Fruit fly (Drosophila melanogaster) whole organism, embryonic: Measurements from ENCODE around the gene galene.

ENCODE experiments used
- Bgb ChIP-seq: fragments of 200-800 bp; sonication (Bioruptor generic); IDR thresholded peaks from 2 replicates; pipeline ENCODE4 v1.3.6; 2022; ENCODE audit warnings: missing biosample characterization, missing genetic modification characterization; ENCODE audit not compliant: partially characterized antibody
- CG10209 ChIP-seq: fragments of 200-800 bp; sonication (Bioruptor generic); optimal IDR thresholded peaks from 3 replicates; lab custom pipeline; 2017; ENCODE audit warnings: missing biosample characterization, mild to moderate bottlenecking, missing genetic modification characterization, missing genetic modification reagents
- CG10431 ChIP-seq: fragments of 200-800 bp; sonication (Bioruptor generic); optimal IDR thresholded peaks from 3 replicates; lab custom pipeline; 2018; ENCODE audit warnings: missing biosample characterization, mild to moderate bottlenecking, missing genetic modification characterization
- CG10462 ChIP-seq: fragments of 200-800 bp; sonication (Bioruptor generic); optimal IDR thresholded peaks from 2 replicates; lab custom pipeline; 2016; ENCODE audit warnings: missing biosample characterization, missing genetic modification characterization
- CG10979 ChIP-seq: fragments of 200-800 bp; sonication (Bioruptor generic); optimal IDR thresholded peaks from 2 replicates; lab custom pipeline; 2018; ENCODE audit warnings: missing biosample characterization, mild to moderate bottlenecking, missing genetic modification characterization, moderate library complexity
- CG14710 ChIP-seq: fragments of 200-800 bp; sonication (Bioruptor generic); optimal IDR thresholded peaks from 3 replicates; lab custom pipeline; 2019; ENCODE audit warnings: missing biosample characterization, mild to moderate bottlenecking, missing genetic modification characterization, moderate library complexity
- CG16813 ChIP-seq: fragments of 200-800 bp; sonication (Bioruptor generic); IDR thresholded peaks from 3 replicates; pipeline ENCODE4 v1.3.6; 2022; ENCODE audit warnings: missing biosample characterization, missing genetic modification characterization; ENCODE audit not compliant: partially characterized antibody
- CG16815 ChIP-seq: fragments of 200-800 bp; sonication (Bioruptor generic); optimal IDR thresholded peaks from 3 replicates; lab custom pipeline; 2017; ENCODE audit warnings: missing biosample characterization, mild to moderate bottlenecking, missing genetic modification characterization
- CG2120 ChIP-seq: fragments of 200-800 bp; sonication (Bioruptor generic); optimal IDR thresholded peaks from 3 replicates; lab custom pipeline; 2016; ENCODE audit warnings: missing biosample characterization, missing genetic modification characterization
- CG32772 ChIP-seq: fragments of 200-800 bp; sonication (Bioruptor generic); IDR thresholded peaks from 2 replicates; pipeline ENCODE4 v1.3.6; 2022; ENCODE audit warnings: missing biosample characterization, missing genetic modification characterization
- CG34376 ChIP-seq: fragments of 200-800 bp; sonication (Bioruptor generic); optimal IDR thresholded peaks from 2 replicates; lab custom pipeline; 2018; ENCODE audit warnings: missing biosample characterization, mild to moderate bottlenecking, missing genetic modification characterization
- CG34422 ChIP-seq: fragments of 200-800 bp; sonication (Bioruptor generic); IDR thresholded peaks from 3 replicates; pipeline ENCODE4 v1.3.6; 2022; ENCODE audit warnings: missing biosample characterization, missing genetic modification characterization
- CG3847 ChIP-seq: fragments of 200-800 bp; sonication (Bioruptor generic); IDR thresholded peaks from 2 replicates; pipeline ENCODE4 v1.3.6; 2022; ENCODE audit warnings: missing biosample characterization, missing genetic modification characterization
- CG4282 ChIP-seq: fragments of 200-800 bp; sonication (Bioruptor generic); optimal IDR thresholded peaks from 2 replicates; lab custom pipeline; 2016; ENCODE audit warnings: missing biosample characterization, missing genetic modification characterization
- CG7271 ChIP-seq: fragments of 200-800 bp; sonication (Bioruptor generic); optimal IDR thresholded peaks from 2 replicates; lab custom pipeline; 2018; ENCODE audit warnings: missing biosample characterization, mild to moderate bottlenecking, missing genetic modification characterization, moderate library complexity
- CG7928 ChIP-seq: fragments of 200-800 bp; sonication (Bioruptor generic); optimal IDR thresholded peaks from 2 replicates; lab custom pipeline; 2017; ENCODE audit warnings: missing biosample characterization, mild to moderate bottlenecking, missing genetic modification characterization
- CG9437 ChIP-seq: fragments of 200-800 bp; sonication (Bioruptor generic); optimal IDR thresholded peaks from 2 replicates; lab custom pipeline; 2018; ENCODE audit warnings: missing biosample characterization, mild to moderate bottlenecking, missing genetic modification characterization
- CG9609 ChIP-seq: fragments of 200-800 bp; sonication (Bioruptor generic); optimal IDR thresholded peaks from 3 replicates; lab custom pipeline; 2016; ENCODE audit warnings: missing biosample characterization, missing genetic modification characterization
- CG9876 ChIP-seq: fragments of 200-800 bp; sonication (Bioruptor generic); optimal IDR thresholded peaks from 2 replicates; lab custom pipeline; 2016; ENCODE audit warnings: missing biosample characterization, missing genetic modification characterization
- E2f1 ChIP-seq: fragments of 200-800 bp; sonication (Bioruptor generic); IDR thresholded peaks from 2 replicates; pipeline ENCODE4 v1.3.6; 2022; ENCODE audit warnings: missing biosample characterization, missing genetic modification characterization
- Fer2 ChIP-seq: fragments of 200-800 bp; sonication (Bioruptor generic); optimal IDR thresholded peaks from 2 replicates; lab custom pipeline; 2018; ENCODE audit warnings: missing biosample characterization, mild to moderate bottlenecking, missing genetic modification characterization, moderate library complexity
- Gsc ChIP-seq: fragments of 200-800 bp; sonication (Bioruptor generic); IDR thresholded peaks from 2 replicates; pipeline ENCODE4 v1.3.6; 2022; ENCODE audit warnings: missing biosample characterization, missing genetic modification characterization
- Hmr ChIP-seq: fragments of 200-800 bp; sonication (Bioruptor generic); optimal IDR thresholded peaks from 3 replicates; lab custom pipeline; 2017; ENCODE audit warnings: mild to moderate bottlenecking, missing biosample characterization, missing genetic modification reagents, missing genetic modification characterization
- Hr3 ChIP-seq: fragments of 200-800 bp; sonication (Bioruptor generic); optimal IDR thresholded peaks from 3 replicates; lab custom pipeline; 2016; ENCODE audit warnings: missing biosample characterization, missing genetic modification characterization
- Mes4 ChIP-seq: fragments of 200-800 bp; sonication (Bioruptor generic); optimal IDR thresholded peaks from 2 replicates; lab custom pipeline; 2016; ENCODE audit warnings: missing biosample characterization, missing genetic modification characterization
- Sox100B ChIP-seq: fragments of 200-800 bp; sonication (Bioruptor generic); optimal IDR thresholded peaks from 3 replicates; lab custom pipeline; 2018; ENCODE audit warnings: missing biosample characterization, mild to moderate bottlenecking, missing genetic modification characterization
- Vsx1 ChIP-seq: fragments of 200-800 bp; sonication (Bioruptor generic); optimal IDR thresholded peaks from 2 replicates; lab custom pipeline; 2017; ENCODE audit warnings: missing biosample characterization, mild to moderate bottlenecking, missing genetic modification characterization, missing genetic modification reagents
- bigmax ChIP-seq: fragments of 200-800 bp; sonication (Bioruptor generic); optimal IDR thresholded peaks from 2 replicates; lab custom pipeline; 2018; ENCODE audit warnings: missing biosample characterization, mild to moderate bottlenecking, missing genetic modification characterization
- cato ChIP-seq: fragments of 200-800 bp; sonication (Bioruptor generic); optimal IDR thresholded peaks from 2 replicates; lab custom pipeline; 2016; ENCODE audit warnings: missing biosample characterization, missing genetic modification characterization, borderline replicate concordance
- chn ChIP-seq: fragments of 200-800 bp; sonication (Bioruptor generic); optimal IDR thresholded peaks from 2 replicates; lab custom pipeline; 2016; ENCODE audit warnings: missing biosample characterization, missing genetic modification characterization
- ci ChIP-seq: fragments of 200-800 bp; sonication (Bioruptor generic); IDR thresholded peaks from 3 replicates; pipeline ENCODE4 v1.3.6; 2022; ENCODE audit warnings: missing biosample characterization, missing genetic modification characterization
- esg ChIP-seq: fragments of 200-800 bp; sonication (Bioruptor generic); conservative IDR thresholded peaks from 2 replicates; pipeline ENCODE4 v1.3.6; 2022; ENCODE audit warnings: missing biosample characterization, missing genetic modification characterization
- fd3F ChIP-seq: fragments of 200-800 bp; sonication (Bioruptor generic); optimal IDR thresholded peaks from 2 replicates; lab custom pipeline; 2018; ENCODE audit warnings: missing biosample characterization, mild to moderate bottlenecking, missing genetic modification characterization, moderate library complexity
- grau ChIP-seq: fragments of 200-800 bp; optimal IDR thresholded peaks from 3 replicates; lab custom pipeline; 2019; ENCODE audit warnings: missing biosample characterization, mild to moderate bottlenecking, missing genetic modification characterization, moderate library complexity
- hbn ChIP-seq: fragments of 200-800 bp; sonication (Bioruptor generic); IDR thresholded peaks from 2 replicates; pipeline ENCODE4 v1.3.6; 2022; ENCODE audit warnings: missing biosample characterization, missing genetic modification characterization; ENCODE audit not compliant: partially characterized antibody
- her ChIP-seq: fragments of 200-800 bp; sonication (Bioruptor generic); optimal IDR thresholded peaks from 2 replicates; lab custom pipeline; 2016; ENCODE audit warnings: missing biosample characterization, missing genetic modification characterization
- mld ChIP-seq: fragments of 200-800 bp; sonication (Bioruptor generic); IDR thresholded peaks from 3 replicates; pipeline ENCODE4 v1.3.6; 2022; ENCODE audit warnings: missing biosample characterization, missing genetic modification characterization; ENCODE audit not compliant: partially characterized antibody
- odd ChIP-seq: fragments of 200-800 bp; sonication (Bioruptor generic); optimal IDR thresholded peaks from 2 replicates; lab custom pipeline; 2017; ENCODE audit warnings: missing biosample characterization, mild to moderate bottlenecking, missing genetic modification characterization
- p53 ChIP-seq: fragments of 200-800 bp; sonication (Bioruptor generic); optimal IDR thresholded peaks from 2 replicates; lab custom pipeline; 2016; ENCODE audit warnings: missing biosample characterization, missing genetic modification characterization
- row ChIP-seq: fragments of 200-800 bp; sonication (Bioruptor generic); IDR thresholded peaks from 3 replicates; pipeline ENCODE4 v1.3.6; 2022; ENCODE audit warnings: missing biosample characterization, missing genetic modification characterization
- run ChIP-seq: fragments of 200-800 bp; sonication (Bioruptor generic); optimal IDR thresholded peaks from 3 replicates; lab custom pipeline; 2018; ENCODE audit warnings: missing biosample characterization, mild to moderate bottlenecking, missing genetic modification characterization
- sima ChIP-seq: fragments of 200-800 bp; sonication (Bioruptor generic); optimal IDR thresholded peaks from 2 replicates; lab custom pipeline; 2016; ENCODE audit warnings: missing biosample characterization, missing genetic modification characterization
- slou ChIP-seq: fragments of 200-800 bp; sonication (Bioruptor generic); optimal IDR thresholded peaks from 3 replicates; lab custom pipeline; 2016; ENCODE audit warnings: missing biosample characterization, missing genetic modification characterization
- sna ChIP-seq: fragments of 200-800 bp; sonication (Bioruptor generic); IDR thresholded peaks from 2 replicates; pipeline ENCODE4 v1.3.6; 2022; ENCODE audit warnings: missing biosample characterization, missing genetic modification characterization; ENCODE audit not compliant: partially characterized antibody
- so ChIP-seq: fragments of 200-800 bp; sonication (Bioruptor generic); IDR thresholded peaks from 3 replicates; pipeline ENCODE4 v1.3.6; 2022; ENCODE audit warnings: missing biosample characterization, missing genetic modification characterization
- tna ChIP-seq: fragments of 200-800 bp; sonication (Bioruptor generic); IDR thresholded peaks from 2 replicates; pipeline ENCODE4 v1.3.6; 2022; ENCODE audit warnings: missing biosample characterization, missing genetic modification characterization; ENCODE audit not compliant: partially characterized antibody
- trh ChIP-seq: fragments of 200-800 bp; sonication (Bioruptor generic); optimal IDR thresholded peaks from 2 replicates; lab custom pipeline; 2016; ENCODE audit warnings: missing biosample characterization, missing genetic modification characterization
- unc-4 ChIP-seq: fragments of 200-800 bp; sonication (Bioruptor generic); IDR thresholded peaks from 2 replicates; pipeline ENCODE4 v1.3.6; 2022; ENCODE audit warnings: missing biosample characterization, missing genetic modification characterization; ENCODE audit not compliant: partially characterized antibody
- vnd ChIP-seq: fragments of 200-800 bp; sonication (Bioruptor generic); IDR thresholded peaks from 3 replicates; pipeline ENCODE4 v1.3.6; 2022; ENCODE audit warnings: missing biosample characterization, missing genetic modification characterization; ENCODE audit not compliant: partially characterized antibody

The galene gene

DNA sequence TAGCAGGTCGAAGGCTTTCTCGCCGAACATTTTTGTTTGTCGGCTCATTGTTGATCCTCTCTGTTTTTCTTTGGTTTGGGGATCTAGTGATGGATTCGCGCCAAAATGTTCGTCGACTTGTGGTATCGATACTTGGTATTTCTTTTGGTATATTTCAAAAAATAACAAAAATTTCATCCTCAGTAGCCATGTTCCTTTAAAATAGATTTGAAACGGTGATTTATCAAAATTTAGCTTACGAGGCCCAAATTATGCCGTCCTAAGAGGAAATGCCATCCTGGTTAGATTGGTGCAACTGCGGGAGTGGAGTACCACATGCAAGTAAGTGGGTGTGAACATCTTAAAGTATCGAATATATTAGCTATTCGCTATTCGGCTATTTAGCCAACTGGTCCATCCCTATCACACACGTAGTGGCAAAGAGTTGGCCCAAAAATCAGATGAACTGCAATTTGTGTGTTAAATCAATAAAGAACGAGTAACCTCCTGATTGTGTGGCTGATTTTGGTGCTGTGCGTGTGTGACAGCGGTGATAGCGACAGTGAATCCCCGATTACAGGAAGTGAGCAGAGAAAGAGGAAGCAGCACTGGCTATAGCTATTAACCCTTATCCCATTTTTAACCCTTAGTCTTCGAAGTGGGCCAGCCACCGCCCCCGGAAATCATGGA is 12.2 kb downstream of the galene start, which contains the start of the genes Psf1 and Sac1 (continued):
- TF ChIP-seq CG16813 (GFP tag; lab: Robert Waterston, UW) (peak; percentile 91), tna (GFP tag; lab: Robert Waterston, UW) (peak; percentile 60), esg (GFP tag; lab: Robert Waterston, UW) (peak; percentile 28; the same call in 1 of the 2 replicates), CG4282 (GFP tag; lab: Kevin White, UChicago) (no peak), CG9609 (GFP tag; lab: Kevin White, UChicago) (peak; percentile 36), unc-4 (GFP tag; lab: Robert Waterston, UW) (peak; percentile 89), CG9437 (GFP tag; lab: Kevin White, UChicago) (peak; percentile 50), CG3847 (GFP tag; lab: Robert Waterston, UW) (peak; percentile 55), CG10979 (tag; lab: Kevin White, UChicago) (peak; percentile 40), fd3F (GFP tag; lab: Kevin White, UChicago) (no peak), CG32772 (no peak), CG10431 (GFP tag; lab: Kevin White, UChicago) (no peak), sima (no peak), bigmax (GFP tag; lab: Kevin White, UChicago) (no peak), E2f1 (GFP tag; lab: Robert Waterston, UW) (peak; percentile 62), grau (tag; lab: Kevin White, UChicago) (peak; percentile 58), chn (GFP tag; lab: Kevin White, UChicago) (peak; percentile 18), CG34376 (GFP tag; lab: Kevin White, UChicago) (no peak), row (peak; percentile 92), CG7928 (GFP tag; lab: Kevin White, UChicago) (peak; percentile 10), Sox100B (no peak), Fer2 (tag; lab: Kevin White, UChicago) (no peak), Vsx1 (GFP tag; lab: Kevin White, UChicago) (no peak), CG34422 (GFP tag; lab: Robert Waterston, UW) (peak; percentile 58; the same call in 1 of the 3 replicates), Hmr (GFP tag; lab: Kevin White, UChicago) (peak; percentile 23), CG2120 (peak; percentile 78), odd (GFP tag; lab: Kevin White, UChicago) (no peak), so (GFP tag; lab: Robert Waterston, UW) (0 out of 3 replicates have a peak, but pooled peaks have one; percentile 12), her (GFP tag; lab: Kevin White, UChicago) (no peak), run (tag; lab: Kevin White, UChicago) (no peak), cato (GFP tag; lab: Kevin White, UChicago) (peak; percentile 14), CG16815 (GFP tag; lab: Kevin White, UChicago) (peak; percentile 5), Hr3 (GFP tag; lab: Kevin White, UChicago) (peak; percentile 21), Mes4 (GFP tag; lab: Kevin White, UChicago) (peak; percentile 35), slou (GFP tag; lab: Kevin White, UChicago) (no peak), CG9876 (GFP tag; lab: Kevin White, UChicago) (peak; percentile 24), vnd (GFP tag; lab: Robert Waterston, UW) (peak; percentile 82), CG14710 (tag; lab: Kevin White, UChicago) (peak; percentile 81), CG10462 (GFP tag; lab: Kevin White, UChicago) (no peak), hbn (GFP tag; lab: Robert Waterston, UW) (peak; percentile 73), ci (0 out of 3 replicates have a peak, but pooled peaks have one; percentile 27), Bgb (peak; percentile 78), CG10209 (GFP tag; lab: Kevin White, UChicago) (no peak), p53 (peak; percentile 17), sna (GFP tag; lab: Robert Waterston, UW) (peak; percentile 86), mld (peak; percentile 54; the same call in 1 of the 3 replicates), Gsc (no peak), CG7271 (tag; lab: Kevin White, UChicago) (no peak), trh (GFP tag; lab: Kevin White, UChicago) (no peak)
